Fruit fly (Drosophila melanogaster) whole organism, pupa: ENCODE results near the gene aqz.

ENCODE experiments used
- CG10348 ChIP-seq: fragments of 200-800 bp; sonication (Bioruptor generic); IDR thresholded peaks from 2 replicates; pipeline ENCODE4 v1.3.6; 2022; ENCODE audit warnings: missing biosample characterization, missing genetic modification characterization
- CG12605 ChIP-seq: fragments of 200-800 bp; sonication (Bioruptor generic); IDR thresholded peaks from 2 replicates; pipeline ENCODE4 v1.3.6; 2022; ENCODE audit warnings: missing biosample characterization, missing genetic modification characterization
- CG13204 ChIP-seq: fragments of 200-800 bp; sonication (Bioruptor generic); optimal IDR thresholded peaks from 2 replicates; lab custom pipeline; 2018; ENCODE audit warnings: missing biosample characterization, mild to moderate bottlenecking, missing genetic modification characterization, moderate library complexity
- CG14655 ChIP-seq: fragments of 200-800 bp; sonication (Bioruptor generic); optimal IDR thresholded peaks from 3 replicates; lab custom pipeline; 2017; ENCODE audit warnings: mild to moderate bottlenecking, missing biosample characterization, missing genetic modification reagents, missing genetic modification characterization
- CG15710 ChIP-seq: fragments of 200-800 bp; sonication (Bioruptor generic); optimal IDR thresholded peaks from 2 replicates; lab custom pipeline; 2018; ENCODE audit warnings: missing biosample characterization, mild to moderate bottlenecking, missing genetic modification characterization, moderate library complexity
- CG17806 ChIP-seq: fragments of 200-800 bp; sonication (Bioruptor generic); optimal IDR thresholded peaks from 2 replicates; lab custom pipeline; 2018; ENCODE audit warnings: missing biosample characterization, mild to moderate bottlenecking, missing genetic modification characterization, moderate library complexity
- CG32121 ChIP-seq: fragments of 200-800 bp; sonication (Bioruptor generic); IDR thresholded peaks from 2 replicates; pipeline ENCODE4 v1.3.6; 2022; ENCODE audit warnings: missing biosample characterization, missing genetic modification characterization
- CG34367 ChIP-seq: fragments of 200-800 bp; sonication (Bioruptor generic); optimal IDR thresholded peaks from 2 replicates; lab custom pipeline; 2018; ENCODE audit warnings: missing biosample characterization, mild to moderate bottlenecking, missing genetic modification characterization
- CG4496 ChIP-seq: fragments of 200-800 bp; sonication (Bioruptor generic); IDR thresholded peaks from 3 replicates; pipeline ENCODE4 v1.3.6; 2022; ENCODE audit warnings: missing biosample characterization, missing genetic modification characterization
- CG8159 ChIP-seq: fragments of 200-800 bp; sonication (Bioruptor generic); optimal IDR thresholded peaks from 3 replicates; lab custom pipeline; 2018; ENCODE audit warnings: missing biosample characterization, mild to moderate bottlenecking, missing genetic modification characterization, moderate library complexity
- CG8301 ChIP-seq: fragments of 200-800 bp; sonication (Bioruptor generic); optimal IDR thresholded peaks from 2 replicates; lab custom pipeline; 2018; ENCODE audit warnings: missing biosample characterization, mild to moderate bottlenecking, missing genetic modification characterization
- CG9948 ChIP-seq: fragments of 200-800 bp; sonication (Bioruptor generic); optimal IDR thresholded peaks from 2 replicates; lab custom pipeline; 2018; ENCODE audit warnings: missing biosample characterization, mild to moderate bottlenecking, missing genetic modification characterization, moderate library complexity
- D1 ChIP-seq: fragments of 200-800 bp; sonication (Bioruptor generic); optimal IDR thresholded peaks from 2 replicates; lab custom pipeline; 2018; ENCODE audit warnings: missing biosample characterization, mild to moderate bottlenecking, missing genetic modification characterization, moderate library complexity
- EcR ChIP-seq: fragments of 200-800 bp; sonication (Bioruptor generic); optimal IDR thresholded peaks from 3 replicates; lab custom pipeline; 2019; ENCODE audit warnings: missing biosample characterization, missing genetic modification characterization, mild to moderate bottlenecking, moderate library complexity, missing genetic modification reagents
- Ets98B ChIP-seq: fragments of 200-800 bp; sonication (Bioruptor generic); IDR thresholded peaks from 2 replicates; pipeline ENCODE4 v1.3.6; 2022; ENCODE audit warnings: missing biosample characterization, missing genetic modification characterization
- Pif1A ChIP-seq: fragments of 200-800 bp; sonication (Bioruptor generic); optimal IDR thresholded peaks from 3 replicates; lab custom pipeline; 2016; ENCODE audit warnings: missing biosample characterization, missing genetic modification characterization
- Pif1B ChIP-seq: fragments of 200-800 bp; sonication (Bioruptor generic); optimal IDR thresholded peaks from 3 replicates; lab custom pipeline; 2016; ENCODE audit warnings: missing biosample characterization, missing genetic modification characterization
- Snoo ChIP-seq: fragments of 200-800 bp; sonication (Bioruptor generic); optimal IDR thresholded peaks from 3 replicates; lab custom pipeline; 2017; ENCODE audit warnings: missing biosample characterization, mild to moderate bottlenecking, missing genetic modification characterization, inconsistent platforms
- fd96Ca ChIP-seq: fragments of 200-800 bp; sonication (Bioruptor generic); IDR thresholded peaks from 3 replicates; pipeline ENCODE4 v1.3.6; 2022; ENCODE audit warnings: missing biosample characterization, missing genetic modification characterization
- gl ChIP-seq: fragments of 200-800 bp; sonication (Bioruptor generic); optimal IDR thresholded peaks from 2 replicates; lab custom pipeline; 2018; ENCODE audit warnings: missing biosample characterization, mild to moderate bottlenecking, missing genetic modification characterization
- rn ChIP-seq: fragments of 200-800 bp; sonication (Bioruptor generic); IDR thresholded peaks from 2 replicates; pipeline ENCODE4 v1.3.6; 2022; ENCODE audit warnings: missing biosample characterization, missing genetic modification characterization

Gene aqz

dm6 chr3R:8862662-8863082 is 42.2 kb upstream of the aqz start:
- TF ChIP-seq CG15710 (no peak), CG12605 (no peak), CG10348 (no peak), fd96Ca (GFP tag; lab: Robert Waterston, UW) (no peak), CG8159 (no peak), CG13204 (GFP tag; lab: Kevin White, UChicago) (no peak), CG14655 (GFP tag; lab: Kevin White, UChicago) (no peak), CG9948 (tag; lab: Kevin White, UChicago) (no peak), Snoo (tag; lab: Kevin White, UChicago) (no peak), EcR (GFP tag; lab: Kevin White, UChicago) (no peak), rn (GFP tag; lab: Robert Waterston, UW) (no peak), CG4496 (GFP tag; lab: Robert Waterston, UW) (no peak), CG17806 (tag; lab: Kevin White, UChicago) (no peak), CG8301 (tag; lab: Kevin White, UChicago) (no peak), Pif1B (GFP tag; lab: Kevin White, UChicago) (no peak), Pif1A (GFP tag; lab: Kevin White, UChicago) (no peak), CG34367 (tag; lab: Kevin White, UChicago) (no peak), CG32121 (GFP tag; lab: Robert Waterston, UW) (no peak), Ets98B (GFP tag; lab: Robert Waterston, UW) (no peak; the same call in 1 of the 2 replicates)

dm6 chr3R:8862208-8862607 is 41.7 kb upstream of the aqz start:
- TF ChIP-seq CG10348 (no peak), D1 (tag; lab: Kevin White, UChicago) (no peak), rn (GFP tag; lab: Robert Waterston, UW) (no peak), CG4496 (GFP tag; lab: Robert Waterston, UW) (no peak), CG15710 (no peak), CG12605 (no peak), EcR (GFP tag; lab: Kevin White, UChicago) (no peak), fd96Ca (GFP tag; lab: Robert Waterston, UW) (no peak), CG32121 (GFP tag; lab: Robert Waterston, UW) (no peak), CG14655 (GFP tag; lab: Kevin White, UChicago) (no peak), Snoo (tag; lab: Kevin White, UChicago) (no peak), CG34367 (tag; lab: Kevin White, UChicago) (no peak), CG8301 (tag; lab: Kevin White, UChicago) (no peak), CG9948 (tag; lab: Kevin White, UChicago) (no peak), CG13204 (GFP tag; lab: Kevin White, UChicago) (no peak), Ets98B (GFP tag; lab: Robert Waterston, UW) (no peak), gl (tag; lab: Kevin White, UChicago) (no peak), CG17806 (tag; lab: Kevin White, UChicago) (no peak), CG8159 (no peak), Pif1A (GFP tag; lab: Kevin White, UChicago) (no peak)

- TF ChIP-seq Pif1B (GFP tag; lab: Kevin White, UChicago) = no peak
- no peak for TF ChIP-seq D1 (tag; lab: Kevin White, UChicago)
- TF ChIP-seq CG32121 (GFP tag; lab: Robert Waterston, UW) = no peak
- TF ChIP-seq CG15710 = no peak
- no peak for TF ChIP-seq CG17806 (tag; lab: Kevin White, UChicago)
- TF ChIP-seq CG9948 (tag; lab: Kevin White, UChicago) = no peak
- no peak for TF ChIP-seq EcR (GFP tag; lab: Kevin White, UChicago)
- no peak for TF ChIP-seq Pif1A (GFP tag; lab: Kevin White, UChicago)
- TF ChIP-seq CG14655 (GFP tag; lab: Kevin White, UChicago) = no peak
- TF ChIP-seq CG10348 = no peak
- TF ChIP-seq CG34367 (tag; lab: Kevin White, UChicago) = no peak
- no peak for TF ChIP-seq CG8159
- no peak for TF ChIP-seq gl (tag; lab: Kevin White, UChicago)
Observed at dm6 chr3R:8861671-8862070, 41.2 kb upstream of the aqz start.

- no peak for TF ChIP-seq CG13204 (GFP tag; lab: Kevin White, UChicago)
- TF ChIP-seq CG10348 = no peak
- no peak for TF ChIP-seq D1 (tag; lab: Kevin White, UChicago)
- TF ChIP-seq EcR (GFP tag; lab: Kevin White, UChicago) = no peak
- TF ChIP-seq CG8159 = no peak
- peak; percentile 9; the same call in 1 of the 3 replicates for TF ChIP-seq fd96Ca (GFP tag; lab: Robert Waterston, UW)
- TF ChIP-seq CG17806 (tag; lab: Kevin White, UChicago) = no peak
- no peak for TF ChIP-seq CG15710
- TF ChIP-seq Pif1A (GFP tag; lab: Kevin White, UChicago) = peak; percentile 11
Observed at dm6 chr3R:8860126-8861059, 39.9 kb upstream of the aqz start.

- TF ChIP-seq CG8159 (no peak), CG4496 (GFP tag; lab: Robert Waterston, UW) (0 out of 3 replicates have a peak, but pooled peaks have one; percentile 19)
Observed at dm6 chr3R:8859264-8859663, 38.8 kb upstream of the aqz start.
